Worm (Caenorhabditis elegans): ENCODE data around the gene F37C12.10.

Gene F37C12.10

ce11 chrIII:7155631-7156030, 32.6 kb downstream of the F37C12.10 start (continued):
- no peak for TF ChIP-seq gmeb-2 (tag; optimal IDR thresholded peaks at IDR 0.05)
- no peak for TF ChIP-seq sox-4 (tag; optimal IDR thresholded peaks at IDR 0.05)
- peak; percentile 90 for TF ChIP-seq ceh-18 (tag; optimal IDR thresholded peaks at IDR 0.05)
- no peak for TF ChIP-seq ahr-1 (tag; optimal IDR thresholded peaks at IDR 0.05)
- TF ChIP-seq ceh-24 (tag; optimal IDR thresholded peaks at IDR 0.05) = no peak
- peak; percentile 82 for TF ChIP-seq ceh-34 (tag; optimal IDR thresholded peaks at IDR 0.05)
- peak; percentile 16 for TF ChIP-seq F13H6.1 (tag; optimal IDR thresholded peaks at IDR 0.05)
- peak; percentile 32 for TF ChIP-seq unc-86 (tag; optimal IDR thresholded peaks at IDR 0.05)
- no peak for TF ChIP-seq fkh-6 (tag; optimal IDR thresholded peaks at IDR 0.05)
- no peak for TF ChIP-seq ttx-3 (tag; optimal IDR thresholded peaks at IDR 0.05)
- TF ChIP-seq elt-4 (tag; optimal IDR thresholded peaks at IDR 0.05) = no peak
- TF ChIP-seq syd-9 (tag; optimal IDR thresholded peaks at IDR 0.05) = no peak
- TF ChIP-seq ceh-2 (tag; optimal IDR thresholded peaks at IDR 0.05) = peak; percentile 30
- no peak for TF ChIP-seq lim-6 (tag; optimal IDR thresholded peaks at IDR 0.05)
- TF ChIP-seq hlh-13 (GFP tag; optimal IDR thresholded peaks at IDR 0.05) = no peak
- no peak for TF ChIP-seq ceh-9 (tag; optimal IDR thresholded peaks at IDR 0.05)
- TF ChIP-seq dmd-4 (tag; optimal IDR thresholded peaks at IDR 0.05; ENCODE audit: borderline replicate concordance) = peak; percentile 35
- TF ChIP-seq tbx-7 (tag; optimal IDR thresholded peaks at IDR 0.05) = no peak
- peak; percentile 52 for TF ChIP-seq pax-1 (tag; optimal IDR thresholded peaks at IDR 0.05)
- TF ChIP-seq ztf-16 (tag; optimal IDR thresholded peaks at IDR 0.05) = no peak
- no peak; the same call in 1 of the 2 replicates for TF ChIP-seq sox-2 (GFP tag; IDR thresholded peaks at IDR 0.05)
- TF ChIP-seq ref-2 (tag; optimal IDR thresholded peaks at IDR 0.05) = peak; percentile 74
- no peak for TF ChIP-seq nhr-232 (tag; optimal IDR thresholded peaks at IDR 0.05)
- no peak for TF ChIP-seq Y22D7AL.16 (tag; optimal IDR thresholded peaks at IDR 0.05)
- peak; percentile 50 for TF ChIP-seq sdc-2 (tag; optimal IDR thresholded peaks at IDR 0.05)
- no peak for TF ChIP-seq hlh-15 (tag; optimal IDR thresholded peaks at IDR 0.05)
- no peak for TF ChIP-seq nhr-11 (tag; optimal IDR thresholded peaks at IDR 0.05)

- TF ChIP-seq ceh-30 (tag; optimal IDR thresholded peaks at IDR 0.05) (no peak), pros-1 (tag; optimal IDR thresholded peaks at IDR 0.05) (no peak), eyg-1 (tag; optimal IDR thresholded peaks at IDR 0.05) (no peak), ztf-16 (tag; optimal IDR thresholded peaks at IDR 0.05) (no peak), pat-9 (tag; optimal IDR thresholded peaks at IDR 0.05) (no peak), K09A11.1 (tag; optimal IDR thresholded peaks at IDR 0.05; ENCODE audit: insufficient read depth) (no peak), ref-2 (tag; optimal IDR thresholded peaks at IDR 0.05) (no peak), ceh-34 (tag; optimal IDR thresholded peaks at IDR 0.05) (no peak), ceh-31 (tag; optimal IDR thresholded peaks at IDR 0.05) (no peak), hlh-8 (tag; optimal IDR thresholded peaks at IDR 0.05) (no peak), dve-1 (tag; optimal IDR thresholded peaks at IDR 0.05) (no peak), T23F11.4 (GFP tag; optimal IDR thresholded peaks at IDR 0.05) (no peak)
These were observed 33.7 kb downstream of the F37C12.10 start for ce11 chrIII:7154526-7154925.

ce11 chrIII:7153747-7154238, 34.4 kb downstream of the F37C12.10 start, which contains the start of gene ogt-1:
TSS of gene ogt-1 (minus strand) at chrIII:7153797.
- TF ChIP-seq unc-3 (GFP tag; conservative IDR thresholded peaks at IDR 0.05) = no peak
- TF ChIP-seq unc-3 (tag; optimal IDR thresholded peaks at IDR 0.05) = no peak
- TF ChIP-seq nfya-1 (tag; optimal IDR thresholded peaks at IDR 0.05) = peak; percentile 93
- TF ChIP-seq npax-4 (tag; optimal IDR thresholded peaks at IDR 0.05) = no peak
- TF ChIP-seq tbx-7 (tag; optimal IDR thresholded peaks at IDR 0.05) = no peak
- peak; percentile 78 for TF ChIP-seq unc-55 (GFP tag; optimal IDR thresholded peaks at IDR 0.05)
- TF ChIP-seq rnt-1 (tag; optimal IDR thresholded peaks at IDR 0.05) = peak; percentile 14
- TF ChIP-seq pag-3 (tag; optimal IDR thresholded peaks at IDR 0.05; ENCODE audit: borderline replicate concordance) = no peak
- TF ChIP-seq ceh-31 (tag; optimal IDR thresholded peaks at IDR 0.05) = peak; percentile 68
- peak; percentile 4 for TF ChIP-seq tbx-2 (tag; optimal IDR thresholded peaks at IDR 0.05)
- peak; percentile 12 for TF ChIP-seq dve-1 (tag; optimal IDR thresholded peaks at IDR 0.05)
- TF ChIP-seq pax-1 (tag; optimal IDR thresholded peaks at IDR 0.05) = peak; percentile 79
- peak; percentile 9 for TF ChIP-seq ceh-18 (tag; optimal IDR thresholded peaks at IDR 0.05)
- TF ChIP-seq unc-42 (tag; optimal IDR thresholded peaks at IDR 0.05) = peak; percentile 66

Data from whole organism, late embryonic.